Fruit fly (Drosophila melanogaster) whole organism, embryonic: Measurements from ENCODE around the gene CG42852.

ENCODE experiments used
- Ada2b ChIP-seq: fragments of 200-800 bp; sonication (Bioruptor generic); IDR thresholded peaks from 2 replicates; pipeline ENCODE4 v1.3.6; 2022; ENCODE audit warnings: missing biosample characterization, missing genetic modification characterization
- Atf6 ChIP-seq: fragments of 200-800 bp; sonication (Bioruptor generic); IDR thresholded peaks from 2 replicates; pipeline ENCODE4 v1.3.6; 2022; ENCODE audit warnings: missing biosample characterization, missing genetic modification characterization
- CG10654 ChIP-seq: fragments of 200-800 bp; sonication (Bioruptor generic); optimal IDR thresholded peaks from 2 replicates; lab custom pipeline; 2016; ENCODE audit warnings: missing biosample characterization, missing genetic modification characterization
- CG11085 ChIP-seq: fragments of 200-800 bp; sonication (Bioruptor generic); IDR thresholded peaks from 2 replicates; pipeline ENCODE4 v1.3.6; 2022; ENCODE audit warnings: missing biosample characterization, missing genetic modification characterization
- CG15011 ChIP-seq: fragments of 200-800 bp; sonication (Bioruptor generic); optimal IDR thresholded peaks from 3 replicates; lab custom pipeline; 2018; ENCODE audit warnings: missing biosample characterization, mild to moderate bottlenecking, missing genetic modification characterization
- CG15073 ChIP-seq: fragments of 200-800 bp; sonication (Bioruptor generic); optimal IDR thresholded peaks from 2 replicates; lab custom pipeline; 2016; ENCODE audit warnings: missing biosample characterization, missing genetic modification characterization
- CG16815 ChIP-seq: fragments of 200-800 bp; sonication (Bioruptor generic); optimal IDR thresholded peaks from 3 replicates; lab custom pipeline; 2017; ENCODE audit warnings: missing biosample characterization, mild to moderate bottlenecking, missing genetic modification characterization
- CG16863 ChIP-seq: fragments of 200-800 bp; sonication (Bioruptor generic); optimal IDR thresholded peaks from 3 replicates; lab custom pipeline; 2016; ENCODE audit warnings: missing biosample characterization, missing genetic modification characterization
- CG17829 ChIP-seq: fragments of 200-800 bp; optimal IDR thresholded peaks from 2 replicates; lab custom pipeline; 2019; ENCODE audit warnings: missing biosample characterization, mild to moderate bottlenecking, missing genetic modification characterization, moderate library complexity
- CG18011 ChIP-seq: fragments of 200-800 bp; sonication (Bioruptor generic); optimal IDR thresholded peaks from 2 replicates; lab custom pipeline; 2017; ENCODE audit warnings: missing biosample characterization, missing genetic modification characterization, mild to moderate bottlenecking, moderate library complexity, missing genotype
- CG30431 ChIP-seq: fragments of 200-800 bp; sonication (Bioruptor generic); optimal IDR thresholded peaks from 2 replicates; lab custom pipeline; 2017; ENCODE audit warnings: missing biosample characterization, missing genetic modification characterization
- CG31388 ChIP-seq: fragments of 200-800 bp; sonication (Bioruptor generic); optimal IDR thresholded peaks from 2 replicates; lab custom pipeline; 2016; ENCODE audit warnings: missing biosample characterization, missing genetic modification characterization
- CG4854 ChIP-seq: fragments of 200-800 bp; sonication (Bioruptor generic); optimal IDR thresholded peaks from 2 replicates; lab custom pipeline; 2016; ENCODE audit warnings: missing biosample characterization, missing genetic modification characterization, inconsistent platforms
- CG6689 ChIP-seq: fragments of 200-800 bp; sonication (Bioruptor generic); IDR thresholded peaks from 2 replicates; pipeline ENCODE4 v1.3.6; 2022; ENCODE audit warnings: missing biosample characterization, missing genetic modification characterization
- CG8290 ChIP-seq, 3 experiments: fragments of 200-800 bp; sonication (Bioruptor generic); optimal IDR thresholded peaks; 2 replicates each; lab custom pipeline; 2016 to 2019; ENCODE audit warnings: missing biosample characterization in 3 of 3, missing genetic modification characterization in 3 of 3, mild to moderate bottlenecking in 2 of 3, moderate library complexity in 1 of 3
- CG9727 ChIP-seq: fragments of 200-800 bp; sonication (Bioruptor generic); optimal IDR thresholded peaks from 3 replicates; lab custom pipeline; 2017; ENCODE audit warnings: missing biosample characterization, mild to moderate bottlenecking, missing genetic modification characterization
- CG9932 ChIP-seq: fragments of 200-800 bp; sonication (Bioruptor generic); IDR thresholded peaks from 2 replicates; pipeline ENCODE4 v1.3.6; 2022; ENCODE audit warnings: missing biosample characterization, missing genetic modification characterization
- ERR ChIP-seq: fragments of 200-800 bp; sonication (Bioruptor generic); optimal IDR thresholded peaks from 2 replicates; lab custom pipeline; 2016; ENCODE audit warnings: missing biosample characterization, missing genetic modification characterization
- Ets97D ChIP-seq: fragments of 200-800 bp; sonication (Bioruptor generic); optimal IDR thresholded peaks from 3 replicates; lab custom pipeline; 2016; ENCODE audit warnings: missing biosample characterization, missing genetic modification characterization
- GATAe ChIP-seq: fragments of 200-800 bp; sonication (Bioruptor generic); conservative IDR thresholded peaks from 2 replicates; pipeline ENCODE4 v1.3.6; 2022; ENCODE audit warnings: missing biosample characterization, missing genetic modification characterization
- HHEX ChIP-seq: fragments of 200-800 bp; sonication (Bioruptor generic); optimal IDR thresholded peaks from 3 replicates; lab custom pipeline; 2017; ENCODE audit warnings: missing biosample characterization, mild to moderate bottlenecking, missing genetic modification characterization, missing genetic modification reagents
- HLH54F ChIP-seq: fragments of 200-800 bp; sonication (Bioruptor generic); optimal IDR thresholded peaks from 3 replicates; lab custom pipeline; 2016; ENCODE audit warnings: missing biosample characterization, missing genetic modification characterization
- Hr78 ChIP-seq, 2 experiments: fragments of 200-800 bp in 1 of 2; fragments of >200 bp in 1 of 2; sonication (Bioruptor generic) in 1 of 2; optimal IDR thresholded peaks; 2 replicates each; lab custom pipeline; 2017 to 2019; ENCODE audit warnings: missing biosample characterization in 2 of 2, missing genetic modification characterization in 2 of 2, mild to moderate bottlenecking in 1 of 2, moderate library complexity in 1 of 2
- Mad ChIP-seq: fragments of 200-800 bp; sonication (Bioruptor generic); optimal IDR thresholded peaks from 2 replicates; lab custom pipeline; 2016; ENCODE audit warnings: missing biosample characterization, missing genetic modification characterization
- Med ChIP-seq: fragments of 200-800 bp; sonication (Bioruptor generic); peaks from one replicate; lab custom pipeline; 2016; ENCODE audit warnings: missing biosample characterization, missing genetic modification characterization, mild to moderate bottlenecking, inconsistent platforms, moderate library complexity
- Side ChIP-seq: fragments of 200-800 bp; sonication (Bioruptor generic); optimal IDR thresholded peaks from 2 replicates; lab custom pipeline; 2016; ENCODE audit warnings: missing biosample characterization, missing genetic modification characterization
- Taf1 ChIP-seq: fragments of 200-800 bp; sonication (Bioruptor generic); IDR thresholded peaks from 2 replicates; pipeline ENCODE4 v1.3.6; 2022; ENCODE audit warnings: missing biosample characterization, missing genetic modification characterization
- Usf ChIP-seq: fragments of 200-800 bp; sonication (Bioruptor generic); optimal IDR thresholded peaks from 2 replicates; lab custom pipeline; 2017; ENCODE audit warnings: missing genotype, missing biosample characterization, missing genetic modification characterization
- chn ChIP-seq: fragments of 200-800 bp; sonication (Bioruptor generic); optimal IDR thresholded peaks from 2 replicates; lab custom pipeline; 2016; ENCODE audit warnings: missing biosample characterization, missing genetic modification characterization
- danr ChIP-seq: fragments of 200-800 bp; sonication (Bioruptor generic); IDR thresholded peaks from 2 replicates; pipeline ENCODE4 v1.3.6; 2022; ENCODE audit warnings: missing biosample characterization, missing genetic modification characterization
- ftz-f1 ChIP-seq: fragments of 200-800 bp; sonication (Bioruptor generic); optimal IDR thresholded peaks from 2 replicates; lab custom pipeline; 2016; ENCODE audit warnings: missing biosample characterization, missing genetic modification characterization
- grau ChIP-seq: fragments of 200-800 bp; optimal IDR thresholded peaks from 3 replicates; lab custom pipeline; 2019; ENCODE audit warnings: missing biosample characterization, mild to moderate bottlenecking, missing genetic modification characterization, moderate library complexity
- gro ChIP-seq: fragments of 200-800 bp; sonication (Bioruptor generic); optimal IDR thresholded peaks from 2 replicates; lab custom pipeline; 2016; ENCODE audit warnings: missing biosample characterization, missing genetic modification characterization
- gsb-n ChIP-seq: fragments of 200-800 bp; sonication (Bioruptor generic); optimal IDR thresholded peaks from 3 replicates; lab custom pipeline; 2018; ENCODE audit warnings: missing biosample characterization, mild to moderate bottlenecking, missing genetic modification characterization
- hb ChIP-seq: fragments of 200-800 bp; sonication (Bioruptor generic); IDR thresholded peaks from 3 replicates; pipeline ENCODE4 v1.3.6; 2022; ENCODE audit warnings: missing biosample characterization, missing genetic modification characterization; ENCODE audit not compliant: partially characterized antibody
- hbn ChIP-seq: fragments of 200-800 bp; sonication (Bioruptor generic); IDR thresholded peaks from 2 replicates; pipeline ENCODE4 v1.3.6; 2022; ENCODE audit warnings: missing biosample characterization, missing genetic modification characterization; ENCODE audit not compliant: partially characterized antibody
- kah ChIP-seq: fragments of 200-800 bp; sonication (Bioruptor generic); optimal IDR thresholded peaks from 2 replicates; lab custom pipeline; 2018; ENCODE audit warnings: missing biosample characterization, mild to moderate bottlenecking, missing genetic modification characterization
- kni ChIP-seq: fragments of 200-800 bp; sonication (Bioruptor generic); optimal IDR thresholded peaks from 3 replicates; lab custom pipeline; 2017; ENCODE audit warnings: mild to moderate bottlenecking, missing biosample characterization, missing genetic modification reagents, missing genetic modification characterization
- mam ChIP-seq: fragments of 200-800 bp; sonication (Bioruptor generic); optimal IDR thresholded peaks from 3 replicates; lab custom pipeline; 2016; ENCODE audit warnings: missing biosample characterization, missing genetic modification characterization
- p53 ChIP-seq: fragments of 200-800 bp; sonication (Bioruptor generic); optimal IDR thresholded peaks from 2 replicates; lab custom pipeline; 2016; ENCODE audit warnings: missing biosample characterization, missing genetic modification characterization
- run ChIP-seq: fragments of 200-800 bp; sonication (Bioruptor generic); optimal IDR thresholded peaks from 3 replicates; lab custom pipeline; 2018; ENCODE audit warnings: missing biosample characterization, mild to moderate bottlenecking, missing genetic modification characterization
- schlank ChIP-seq: fragments of 200-800 bp; sonication (Bioruptor generic); optimal IDR thresholded peaks from 2 replicates; lab custom pipeline; 2018; ENCODE audit warnings: missing biosample characterization, mild to moderate bottlenecking, missing genetic modification characterization
- sd ChIP-seq: fragments of 200-800 bp; sonication (Bioruptor generic); optimal IDR thresholded peaks from 3 replicates; lab custom pipeline; 2018; ENCODE audit warnings: missing biosample characterization, mild to moderate bottlenecking, missing genetic modification characterization, moderate library complexity
- slp2 ChIP-seq: fragments of 200-800 bp; sonication (Bioruptor generic); optimal IDR thresholded peaks from 2 replicates; lab custom pipeline; 2016; ENCODE audit warnings: missing biosample characterization, missing genetic modification characterization
- ssp ChIP-seq: fragments of 200-800 bp; sonication (Bioruptor generic); IDR thresholded peaks from 2 replicates; pipeline ENCODE4 v1.3.6; 2022; ENCODE audit warnings: missing biosample characterization, missing genetic modification characterization
- sug ChIP-seq: fragments of 200-800 bp; optimal IDR thresholded peaks from 2 replicates; lab custom pipeline; 2019; ENCODE audit warnings: missing biosample characterization, mild to moderate bottlenecking, missing genetic modification characterization, moderate library complexity
- tio ChIP-seq: fragments of 200-800 bp; sonication (Bioruptor generic); optimal IDR thresholded peaks from 2 replicates; lab custom pipeline; 2017; ENCODE audit warnings: missing biosample characterization, missing genetic modification characterization, inconsistent platforms
- trem ChIP-seq: fragments of 200-800 bp; optimal IDR thresholded peaks from 3 replicates; lab custom pipeline; 2019; ENCODE audit warnings: missing biosample characterization, mild to moderate bottlenecking, missing genetic modification characterization, moderate library complexity
- unc-4 ChIP-seq: fragments of 200-800 bp; sonication (Bioruptor generic); IDR thresholded peaks from 2 replicates; pipeline ENCODE4 v1.3.6; 2022; ENCODE audit warnings: missing biosample characterization, missing genetic modification characterization; ENCODE audit not compliant: partially characterized antibody
- vfl ChIP-seq: fragments of 200-800 bp; sonication (Bioruptor generic); optimal IDR thresholded peaks from 2 replicates; lab custom pipeline; 2016; ENCODE audit warnings: missing biosample characterization, missing genetic modification characterization

Gene CG42852

dm6 chr3L:16713446-16714192 lies 41.7 kb upstream of the CG42852 start (continued):
- no peak for TF ChIP-seq Mad (GFP tag; lab: Kevin White, UChicago)
- no peak for TF ChIP-seq kni (GFP tag; lab: Kevin White, UChicago)
- TF ChIP-seq Side (GFP tag; lab: Kevin White, UChicago), result peak; percentile 19
- TF ChIP-seq sd, result peak; percentile 95
- TF ChIP-seq CG17829 (tag; lab: Kevin White, UChicago), result no peak
- peak; percentile 14 for TF ChIP-seq trem (tag; lab: Kevin White, UChicago)
- TF ChIP-seq CG8290 (GFP tag; optimal IDR thresholded peaks at IDR 0.05; lab: Kevin White, UChicago), result peak; percentile 28
- TF ChIP-seq CG8290 (tag; optimal IDR thresholded peaks at IDR 0.05; lab: Kevin White, UChicago), result peak in 1 of 2 experiments; percentile 29
- TF ChIP-seq ssp (GFP tag; lab: Robert Waterston, UW), result no peak
- no peak for TF ChIP-seq mam
- TF ChIP-seq ERR (GFP tag; lab: Kevin White, UChicago), result no peak
- TF ChIP-seq HLH54F (GFP tag; lab: Kevin White, UChicago), result no peak
- TF ChIP-seq sug (tag; lab: Kevin White, UChicago), result no peak
- no peak for TF ChIP-seq Hr78 (GFP tag; optimal IDR thresholded peaks at IDR 0.05; lab: Kevin White, UChicago)
- TF ChIP-seq GATAe (GFP tag; lab: Robert Waterston, UW), result no peak
- no peak for TF ChIP-seq chn (GFP tag; lab: Kevin White, UChicago)
- no peak for TF ChIP-seq CG31388 (GFP tag; lab: Kevin White, UChicago)
- TF ChIP-seq kah (GFP tag; lab: Kevin White, UChicago), result no peak
- peak; percentile 45 for TF ChIP-seq hbn (GFP tag; lab: Robert Waterston, UW)
- no peak for TF ChIP-seq danr
- no peak for TF ChIP-seq p53 (GFP tag; lab: Kevin White, UChicago)
- no peak for TF ChIP-seq run (tag; lab: Kevin White, UChicago)
- TF ChIP-seq Ets97D, result no peak
- TF ChIP-seq Atf6, result no peak
- no peak for TF ChIP-seq CG10654 (GFP tag; lab: Kevin White, UChicago)
- TF ChIP-seq HHEX (GFP tag; lab: Kevin White, UChicago), result no peak
- no peak for TF ChIP-seq CG11085 (GFP tag; lab: Robert Waterston, UW)
- no peak for TF ChIP-seq vfl (GFP tag; lab: Kevin White, UChicago)
- peak; percentile 47; the same call in 1 of the 2 replicates for TF ChIP-seq unc-4 (GFP tag; lab: Robert Waterston, UW)
- no peak for TF ChIP-seq CG16815 (GFP tag; lab: Kevin White, UChicago)
- peak; percentile 60; the same call in 1 of the 3 replicates for TF ChIP-seq hb (GFP tag; lab: Robert Waterston, UW)
- no peak for TF ChIP-seq CG16863 (GFP tag; lab: Kevin White, UChicago)
- TF ChIP-seq tio (GFP tag; lab: Kevin White, UChicago), result no peak
- no peak for TF ChIP-seq CG15011 (GFP tag; lab: Kevin White, UChicago)
- no peak for TF ChIP-seq Med (GFP tag; lab: Kevin White, UChicago)
- no peak for TF ChIP-seq slp2 (GFP tag; lab: Kevin White, UChicago)
- TF ChIP-seq CG4854, result no peak
- TF ChIP-seq Taf1, result no peak
- TF ChIP-seq schlank, result no peak
- TF ChIP-seq Usf (GFP tag; lab: Kevin White, UChicago), result no peak
- TF ChIP-seq gsb-n, result no peak
- no peak for TF ChIP-seq Ada2b (GFP tag; lab: Robert Waterston, UW)
- TF ChIP-seq CG9932, result no peak; the same call in 1 of the 2 replicates
- no peak for TF ChIP-seq ftz-f1 (GFP tag; lab: Kevin White, UChicago)
- TF ChIP-seq CG6689, result no peak
- TF ChIP-seq grau (tag; lab: Kevin White, UChicago), result no peak
- TF ChIP-seq CG9727 (GFP tag; lab: Kevin White, UChicago), result no peak
- TF ChIP-seq CG18011 (GFP tag; lab: Kevin White, UChicago), result no peak
- no peak for TF ChIP-seq gro
- TF ChIP-seq CG30431 (GFP tag; lab: Kevin White, UChicago), result no peak
- no peak for TF ChIP-seq CG15073 (GFP tag; lab: Kevin White, UChicago)
